Fruit fly (Drosophila melanogaster) whole organism, larva: ENCODE data around the gene CG13891.

Experiments
- noc ChIP-seq: fragments of 200-800 bp; sonication (Bioruptor generic); optimal IDR thresholded peaks from 3 replicates; lab custom pipeline; 2019; ENCODE audit warnings: missing biosample characterization, mild to moderate bottlenecking, missing genetic modification characterization, moderate library complexity

Gene CG13891

DNA sequence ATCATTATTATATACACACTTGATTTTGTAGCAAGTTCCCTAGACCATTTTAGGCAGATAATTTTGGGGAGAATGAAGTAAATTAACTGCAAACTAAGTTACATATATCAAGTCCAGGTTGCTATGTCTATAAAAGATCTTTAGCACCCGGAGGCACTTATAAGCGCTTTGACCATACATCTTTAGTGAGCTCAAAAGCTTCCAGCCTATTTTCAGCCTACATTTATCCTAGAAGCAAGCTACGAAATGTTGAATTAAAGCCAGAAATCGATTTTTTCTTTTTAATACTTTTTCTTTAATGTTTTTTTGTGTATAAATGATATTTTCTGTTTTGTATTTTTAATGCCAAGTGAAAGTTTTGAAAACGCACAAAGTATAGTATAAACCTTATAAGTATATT is at the start of gene CG13891:
CG13891 (minus strand) TSS at position 101 of the 400 bp plus-strand sequence.
- no peak for TF ChIP-seq noc (tag; lab: Kevin White, UChicago)

DNA sequence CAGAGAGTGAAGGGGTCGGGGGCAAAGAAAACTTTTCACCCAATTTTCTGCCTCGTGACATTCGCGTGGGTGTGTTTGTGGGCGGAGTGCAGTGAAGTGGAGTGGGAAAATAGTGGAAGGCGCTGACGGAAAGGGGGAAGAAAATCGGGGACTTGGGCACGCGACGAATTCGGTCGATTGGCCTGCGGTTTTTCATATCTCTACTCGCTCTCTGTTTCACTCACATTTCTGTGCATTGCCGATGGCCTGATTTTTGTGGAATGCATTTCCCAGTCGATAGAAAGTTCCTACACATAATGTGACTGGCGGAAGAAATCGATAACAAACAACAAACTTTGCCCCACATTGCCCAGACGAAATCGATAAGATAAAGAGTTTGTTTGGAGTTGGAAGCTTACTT is 39.4 kb upstream of the CG13891 start:
- no peak for TF ChIP-seq noc (tag; lab: Kevin White, UChicago)

DNA sequence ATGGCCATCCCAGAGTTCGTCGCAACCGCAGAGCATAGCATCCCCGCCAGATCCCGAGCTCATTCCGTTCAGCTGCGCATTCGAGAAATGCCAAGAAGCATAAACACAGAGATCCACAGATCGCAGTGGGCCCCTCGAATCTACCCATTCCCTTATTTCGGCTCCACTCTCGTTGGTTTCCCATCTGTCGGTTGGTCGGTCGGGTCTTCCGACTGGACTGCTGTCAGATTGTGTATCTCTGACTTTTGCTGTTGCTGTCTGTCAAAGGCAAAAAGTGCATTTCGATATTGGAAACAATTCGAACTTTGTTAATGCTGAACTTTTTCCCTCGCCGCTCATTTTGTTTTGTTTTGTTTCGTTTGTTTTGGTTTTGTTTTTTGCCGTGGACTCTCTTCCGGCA is 37.5 kb upstream of the CG13891 start:
- TF ChIP-seq noc (tag; lab: Kevin White, UChicago) = no peak

DNA sequence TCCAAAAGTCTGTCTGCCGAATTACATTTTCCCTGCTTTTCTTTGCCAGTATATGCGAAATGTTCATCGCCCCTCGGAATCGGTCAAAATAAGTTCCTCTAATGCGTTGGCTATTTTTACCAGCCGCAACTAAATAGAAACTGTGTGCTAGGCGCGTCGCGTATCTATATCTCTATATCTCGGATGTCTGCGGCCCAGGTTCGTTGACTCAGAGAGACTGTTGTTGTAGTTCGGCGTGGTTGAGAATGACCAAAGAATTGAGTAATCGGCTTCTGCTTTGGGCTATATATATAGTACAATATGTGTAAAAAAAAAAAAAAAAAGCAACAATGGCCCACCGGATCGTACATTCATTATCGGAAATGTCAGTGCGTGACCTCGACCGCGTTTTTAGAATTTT is 31.7 kb upstream of the CG13891 start:
- TF ChIP-seq noc (tag; lab: Kevin White, UChicago) = no peak

DNA sequence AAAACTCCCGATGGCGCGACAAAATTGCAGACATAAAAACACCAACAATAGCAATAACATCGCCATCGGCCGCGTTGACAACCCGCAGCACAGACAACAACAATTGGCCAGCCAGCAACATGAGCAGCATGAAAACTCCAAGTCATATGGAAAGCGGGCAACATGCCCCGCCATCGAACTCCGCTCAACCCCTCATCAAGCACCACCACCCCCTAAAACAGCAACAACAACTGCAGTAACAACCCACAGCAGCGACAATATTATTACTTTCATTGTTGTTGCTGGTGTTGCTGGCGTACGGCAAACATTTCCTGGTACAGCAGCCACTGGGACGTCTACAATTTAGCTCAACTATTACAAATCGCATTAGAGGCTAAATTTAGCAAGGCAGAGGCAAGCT is 23.7 kb upstream of the CG13891 start:
- TF ChIP-seq noc (tag; lab: Kevin White, UChicago) = no peak

DNA sequence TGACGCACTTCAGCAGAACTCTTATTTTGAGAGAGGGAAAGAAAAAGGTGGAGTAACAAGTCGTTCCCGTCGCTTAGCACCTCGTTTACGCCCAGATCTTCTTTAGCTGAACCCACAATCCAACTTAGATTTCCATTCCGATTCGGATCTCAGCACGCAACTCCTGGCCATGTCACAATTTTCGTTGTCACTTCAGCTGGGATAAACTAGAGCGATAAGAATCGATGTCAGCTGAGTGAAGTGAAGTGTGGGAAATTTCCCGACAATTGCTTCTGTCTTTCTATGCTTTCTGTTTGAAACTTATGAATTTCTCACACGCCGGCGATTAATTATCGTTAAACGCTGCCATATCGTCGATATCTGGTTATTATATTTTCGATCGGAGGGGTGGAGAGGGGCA is 22.7 kb upstream of the CG13891 start:
- no peak for TF ChIP-seq noc (tag; lab: Kevin White, UChicago)

DNA sequence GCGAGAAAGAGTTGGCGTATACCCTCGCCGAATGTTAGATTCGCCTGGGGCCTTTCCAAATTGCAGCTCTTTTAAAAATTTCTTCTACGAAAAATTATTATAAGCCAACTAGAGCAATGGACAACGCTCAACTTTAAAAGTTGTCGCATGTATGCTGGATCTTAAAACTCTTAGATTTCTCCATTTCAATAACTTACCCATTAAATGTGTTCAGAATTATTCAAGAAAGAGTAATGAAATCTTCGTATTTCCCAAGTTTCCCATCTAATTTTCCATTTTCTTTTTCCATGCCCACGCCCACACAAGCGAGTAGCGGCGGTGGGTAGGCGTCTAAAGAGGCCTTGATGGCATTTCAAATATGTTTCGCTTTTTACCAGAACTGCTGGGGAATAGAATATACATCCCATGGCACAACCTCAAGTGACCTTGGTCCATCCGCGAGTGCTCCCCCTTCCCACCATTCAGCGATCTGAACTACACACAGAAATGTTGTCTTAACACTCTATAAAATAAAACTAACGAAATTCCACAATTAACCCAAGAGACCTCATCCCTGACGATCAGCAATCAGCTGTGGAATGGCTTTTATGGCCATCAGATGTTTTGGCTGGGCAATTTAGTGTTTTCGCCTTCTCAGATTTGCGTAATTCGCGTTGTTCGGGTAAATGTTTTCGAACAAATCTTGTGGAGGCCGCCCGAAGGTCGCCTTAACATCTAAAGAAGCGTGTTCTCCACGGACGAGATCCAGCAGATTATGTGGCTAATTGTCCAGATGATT is 21.3 kb upstream of the CG13891 start:
- TF ChIP-seq noc (tag; lab: Kevin White, UChicago) = no peak

DNA sequence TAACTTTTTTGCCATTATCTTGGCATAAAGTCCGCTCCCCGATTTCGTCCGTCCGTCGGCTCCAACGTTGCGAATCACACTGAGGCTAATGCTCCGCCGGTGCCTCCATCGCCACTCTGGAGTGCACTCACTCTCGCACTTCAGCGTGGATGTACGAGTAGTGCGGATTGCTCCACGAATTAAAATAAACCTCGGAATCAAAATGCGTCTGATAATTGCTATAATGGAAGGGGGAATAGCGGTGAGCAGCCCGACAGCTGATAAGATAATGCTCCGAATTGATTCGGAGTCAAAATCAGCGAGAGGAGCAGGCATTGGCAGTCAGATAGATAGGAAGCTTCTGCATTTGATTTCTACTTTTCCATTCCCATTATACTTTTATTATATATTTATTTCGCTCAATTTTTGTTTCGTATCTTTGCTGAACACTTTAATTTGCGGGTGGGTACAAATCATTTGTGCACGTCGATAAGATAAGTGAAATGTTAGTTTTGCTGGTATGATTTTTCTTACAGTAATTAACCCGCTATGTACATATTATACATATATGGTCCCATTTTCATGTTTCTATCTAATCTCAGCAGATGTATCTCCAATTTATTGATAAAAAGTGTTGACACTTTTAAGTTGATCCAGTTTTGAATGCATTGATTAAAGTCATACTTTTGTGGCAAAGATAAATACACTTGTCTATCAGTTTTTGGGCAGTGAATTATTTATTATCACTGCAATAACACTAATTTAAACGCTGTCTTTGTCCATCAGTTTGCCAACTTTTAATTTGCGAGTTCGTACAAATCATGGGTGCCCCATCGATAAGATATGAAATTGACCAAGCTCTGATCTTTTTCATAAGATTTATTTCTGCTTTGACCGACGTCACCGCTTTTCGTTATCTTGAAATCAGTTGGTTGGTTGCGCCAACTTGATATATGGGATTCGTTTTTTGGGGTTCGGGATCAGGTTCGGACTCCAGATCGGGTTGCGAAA is 14.6 kb upstream of the CG13891 start:
- TF ChIP-seq noc (tag; lab: Kevin White, UChicago) = peak; percentile 59

DNA sequence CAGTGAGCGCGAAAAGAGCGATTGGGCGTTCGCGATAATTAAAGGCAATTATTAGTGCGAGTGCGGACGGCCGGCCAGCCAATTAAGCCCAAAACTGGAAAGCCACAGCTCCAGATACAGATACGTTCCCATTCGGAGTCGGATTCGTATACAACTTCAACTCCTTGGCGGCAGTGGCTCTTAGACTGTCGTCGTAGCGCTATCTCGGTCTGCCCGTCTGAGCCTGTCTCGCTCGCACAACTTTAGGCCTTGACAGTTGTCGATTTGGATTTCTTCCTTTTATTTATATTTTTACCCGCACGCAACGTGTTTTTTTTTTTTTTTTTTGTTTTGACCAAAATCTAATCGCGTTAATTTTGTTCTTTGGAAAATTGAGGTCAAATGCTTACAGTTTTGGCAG is 13.5 kb upstream of the CG13891 start:
- TF ChIP-seq noc (tag; lab: Kevin White, UChicago) = no peak

DNA sequence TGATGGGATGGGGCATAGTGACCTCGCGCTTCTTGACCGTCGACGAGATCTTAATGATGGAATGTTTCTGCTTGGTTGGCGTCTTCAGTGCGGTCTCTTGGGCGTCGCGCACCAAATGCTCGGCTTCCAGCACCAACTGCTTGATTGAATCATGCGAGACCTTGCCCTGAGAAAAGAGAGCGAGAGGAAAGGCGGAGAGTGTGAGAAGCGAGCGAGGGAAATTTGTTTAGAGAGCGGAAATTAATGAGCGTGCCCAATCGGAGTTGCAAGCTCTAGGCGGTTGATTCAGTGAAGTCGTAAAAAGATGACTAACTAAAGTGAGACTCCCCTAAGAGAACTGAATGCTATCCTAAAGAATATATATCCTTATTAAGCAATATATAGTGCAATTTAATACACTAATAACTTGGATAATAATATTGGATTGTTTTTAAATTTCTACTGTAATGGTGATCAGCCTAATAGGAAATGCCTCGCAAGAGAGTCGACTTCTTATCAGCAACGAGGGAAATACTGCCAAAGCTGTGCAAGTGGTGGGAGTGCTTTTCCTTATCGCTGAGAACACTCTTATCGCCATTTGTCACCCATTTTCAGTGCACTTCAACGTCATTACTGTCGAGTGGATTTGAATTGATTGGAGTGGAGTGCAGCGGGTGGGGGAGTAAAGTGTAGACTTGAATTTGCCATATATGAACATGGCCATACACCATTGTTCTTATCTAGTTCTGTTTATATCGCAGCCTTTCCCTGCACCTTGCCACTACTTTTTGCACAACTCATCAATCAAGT is 12.2 kb upstream of the CG13891 start:
- peak; percentile 12 for TF ChIP-seq noc (tag; lab: Kevin White, UChicago)

DNA sequence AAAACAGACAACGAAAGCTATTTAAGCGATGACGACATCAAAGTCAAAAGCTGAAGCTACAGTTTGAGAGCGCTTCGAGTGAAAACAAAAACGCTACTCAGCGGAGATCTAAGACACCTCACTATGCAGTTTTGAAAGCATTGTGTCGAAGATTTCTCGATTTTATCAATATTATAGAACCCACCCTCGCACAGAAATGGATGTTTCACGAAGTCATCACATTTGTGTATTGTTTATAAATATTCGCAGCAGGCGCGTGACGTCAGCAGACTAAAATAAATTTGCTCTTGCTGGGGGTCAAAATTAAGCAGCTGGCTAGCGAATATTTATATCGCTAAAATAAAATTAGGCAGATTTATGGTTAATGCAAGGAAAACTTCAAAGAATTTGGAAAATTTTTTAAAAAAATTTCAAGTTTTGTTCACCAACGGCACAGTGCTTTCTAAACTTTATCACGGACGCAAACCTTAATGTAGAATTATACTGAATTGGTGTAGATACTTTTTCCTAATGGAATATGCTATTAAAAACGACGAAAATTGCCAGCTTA is 8.0 kb upstream of the CG13891 start:
- no peak for TF ChIP-seq noc (tag; lab: Kevin White, UChicago)

DNA sequence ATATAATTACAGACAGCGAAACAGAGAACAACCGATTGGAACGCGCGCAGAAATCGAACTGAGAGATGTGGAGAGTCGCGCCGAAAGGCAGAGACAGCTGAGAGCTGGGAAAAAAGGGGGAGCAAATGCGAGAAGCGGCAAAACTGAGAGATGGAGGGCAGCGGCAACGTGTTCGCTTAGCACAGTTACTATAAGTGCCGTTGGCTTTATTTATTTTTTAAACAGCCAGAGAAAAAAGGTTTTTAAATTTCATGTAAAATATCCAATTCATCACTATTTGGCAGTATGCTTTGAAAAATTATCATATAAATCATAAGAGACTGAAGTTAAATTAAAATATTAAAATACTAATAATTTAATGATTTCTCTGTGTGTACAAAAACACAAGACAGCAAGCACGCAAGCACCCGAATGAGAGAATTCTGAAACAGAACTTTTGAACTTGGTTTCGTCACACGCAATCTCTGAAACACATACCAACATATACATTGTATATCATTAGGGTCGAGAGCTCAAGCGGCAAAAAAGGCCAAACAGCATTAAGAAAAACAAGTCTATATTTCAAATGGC is 7.4 kb upstream of the CG13891 start:
- peak; percentile 89 for TF ChIP-seq noc (tag; lab: Kevin White, UChicago)

DNA sequence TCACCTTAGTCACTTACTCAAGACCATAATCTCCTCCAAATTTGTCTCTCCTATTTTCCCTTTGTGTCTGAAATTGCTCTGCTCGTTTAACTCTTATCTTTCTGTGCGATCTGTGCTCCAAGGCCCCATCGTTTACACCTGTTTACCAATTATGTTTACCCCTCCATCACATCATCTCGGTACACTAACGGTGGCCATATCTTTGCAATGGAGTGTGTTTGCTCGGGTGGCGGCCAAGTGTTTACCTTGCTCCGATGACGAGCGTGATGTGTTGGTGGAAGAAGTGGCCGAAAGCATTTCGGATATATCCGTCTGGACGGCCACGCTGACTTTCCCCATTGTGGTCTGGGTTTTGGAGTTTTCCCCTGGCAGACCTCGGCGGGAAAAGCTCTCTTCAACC is 6.5 kb upstream of the CG13891 start:
- peak; percentile 58 for TF ChIP-seq noc (tag; lab: Kevin White, UChicago)

DNA sequence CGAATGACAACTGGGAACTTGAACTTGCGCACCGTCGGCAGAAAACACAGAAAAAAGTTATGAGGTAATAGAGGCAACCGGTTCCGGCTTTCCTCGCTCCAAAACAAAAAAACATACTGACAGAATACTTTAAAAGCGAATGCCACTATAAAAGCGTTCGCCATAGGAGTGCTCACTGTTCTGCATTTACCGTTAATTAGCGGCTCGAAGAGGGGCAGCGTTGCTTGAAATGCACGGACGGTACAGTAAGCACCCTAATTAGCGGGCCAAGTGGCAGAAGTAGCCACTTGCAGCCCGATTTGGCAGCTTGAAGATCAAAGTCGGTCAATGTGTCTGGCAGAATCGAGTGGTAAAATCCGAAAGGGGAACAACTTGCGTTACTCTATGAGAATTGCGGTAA is 5.8 kb upstream of the CG13891 start:
- TF ChIP-seq noc (tag; lab: Kevin White, UChicago) = no peak

DNA sequence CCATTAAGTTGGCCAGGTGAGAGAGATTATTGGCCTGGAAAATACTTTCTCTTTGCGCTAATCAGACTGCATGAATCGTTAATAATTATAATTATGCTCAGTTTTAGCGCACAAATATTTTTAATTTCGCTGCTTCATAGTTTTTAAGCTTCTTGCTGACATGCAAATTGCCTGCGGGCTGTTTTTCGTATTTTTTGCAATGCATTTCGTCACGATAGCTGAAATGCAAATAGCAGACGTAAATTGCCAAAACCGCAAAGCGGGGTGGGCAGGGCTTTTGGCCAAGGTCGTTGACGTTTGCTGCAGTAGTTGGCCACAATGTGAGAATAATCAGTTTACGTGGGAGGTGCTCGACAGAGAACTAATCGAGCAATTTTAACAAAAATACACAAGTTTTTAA is 4.6 kb upstream of the CG13891 start:
- no peak for TF ChIP-seq noc (tag; lab: Kevin White, UChicago)
